Worm (Caenorhabditis elegans) whole organism, L3 larva: ENCODE results near the gene Y116A8C.20.

ENCODE experiments used
- R02D3.7 ChIP-seq: fragments of 150-350 bp; optimal IDR thresholded peaks from 2 replicates; lab custom pipeline; 2014; ENCODE audit warnings: missing biosample characterization, missing genetic modification characterization
- ZK546.5 ChIP-seq: sonication (generic microtip); optimal IDR thresholded peaks from 2 replicates; lab custom pipeline; 2017; ENCODE audit warnings: missing biosample characterization, missing genetic modification characterization
- aly-2 ChIP-seq: fragments of 150-350 bp; optimal IDR thresholded peaks from 2 replicates; lab custom pipeline; 2014; ENCODE audit warnings: missing biosample characterization, missing genetic modification characterization
- ama-1 ChIP-seq: fragments of 150-350 bp; optimal IDR thresholded peaks from 2 replicates; lab custom pipeline; 2018
- ceh-16 ChIP-seq: sonication (generic microtip); optimal IDR thresholded peaks from 2 replicates; lab custom pipeline; 2017; ENCODE audit warnings: missing biosample characterization, missing genetic modification characterization
- ceh-28 ChIP-seq: fragments of 150-350 bp; optimal IDR thresholded peaks from 2 replicates; lab custom pipeline; 2014; ENCODE audit warnings: missing biosample characterization, missing genetic modification reagents, missing genetic modification characterization
- ceh-82 ChIP-seq: fragments of 150-350 bp; optimal IDR thresholded peaks from 2 replicates; lab custom pipeline; 2014; ENCODE audit warnings: missing biosample characterization, missing genetic modification characterization
- ceh-9 ChIP-seq: sonication (generic microtip); optimal IDR thresholded peaks from 2 replicates; lab custom pipeline; 2018; ENCODE audit warnings: missing biosample characterization, missing genetic modification characterization
- daf-12 ChIP-seq: fragments of 150-350 bp; optimal IDR thresholded peaks from 2 replicates; lab custom pipeline; 2014; ENCODE audit warnings: missing biosample characterization, missing genetic modification reagents, missing genetic modification characterization
- egl-27 ChIP-seq: sonication (generic microtip); optimal IDR thresholded peaks from 4 replicates; lab custom pipeline; 2017; ENCODE audit warnings: missing biosample characterization, missing genetic modification reagents, missing genetic modification characterization
- egl-5 ChIP-seq: fragments of 150-350 bp; optimal IDR thresholded peaks from 2 replicates; lab custom pipeline; 2017; ENCODE audit warnings: missing biosample characterization, missing genetic modification reagents, missing genetic modification characterization, inconsistent platforms
- elt-1 ChIP-seq: fragments of 150-350 bp; optimal IDR thresholded peaks from 2 replicates; lab custom pipeline; 2014; ENCODE audit warnings: missing biosample characterization, missing genetic modification characterization
- elt-2 ChIP-seq: sonication (generic microtip); optimal IDR thresholded peaks from 2 replicates; lab custom pipeline; 2016; ENCODE audit warnings: missing genetic modification reagents, mild to moderate bottlenecking, missing genetic modification characterization, missing compliant biosample characterization
- elt-3 ChIP-seq, 3 experiments: fragments of 150-350 bp in 1 of 3; sonication (generic microtip) in 2 of 3; optimal IDR thresholded peaks; 2 replicates in 2 of 3; 4 replicates in 1 of 3; lab custom pipeline; 2014 to 2017; ENCODE audit warnings: missing biosample characterization in 3 of 3, missing genetic modification characterization in 3 of 3
- eor-1 ChIP-seq, 2 experiments: fragments of 150-350 bp; optimal IDR thresholded peaks; 2 replicates each; lab custom pipeline; 2014 to 2018; ENCODE audit warnings: missing biosample characterization in 2 of 2, missing genetic modification characterization in 2 of 2
- fkh-10 ChIP-seq: sonication (generic microtip); optimal IDR thresholded peaks from 2 replicates; lab custom pipeline; 2017; ENCODE audit warnings: missing biosample characterization, missing genetic modification reagents, missing genetic modification characterization
- fkh-2 ChIP-seq: fragments of 150-350 bp; optimal IDR thresholded peaks from 2 replicates; lab custom pipeline; 2014; ENCODE audit warnings: missing biosample characterization, missing genetic modification reagents, missing genetic modification characterization
- fos-1 ChIP-seq: fragments of 150-350 bp; optimal IDR thresholded peaks from 2 replicates; lab custom pipeline; 2014; ENCODE audit warnings: missing biosample characterization, missing genetic modification characterization
- hmg-11 ChIP-seq: sonication (generic microtip); optimal IDR thresholded peaks from 2 replicates; lab custom pipeline; 2016; ENCODE audit warnings: missing genetic modification characterization, missing compliant biosample characterization
- jun-1 ChIP-seq: fragments of 150-350 bp; optimal IDR thresholded peaks from 2 replicates; lab custom pipeline; 2014; ENCODE audit warnings: missing biosample characterization, missing genetic modification reagents, missing genetic modification characterization
- lin-15B ChIP-seq: fragments of 150-350 bp; optimal IDR thresholded peaks from 2 replicates; lab custom pipeline; 2014; ENCODE audit warnings: missing biosample characterization, missing genetic modification characterization
- lin-39 ChIP-seq: fragments of 150-350 bp; optimal IDR thresholded peaks from 2 replicates; lab custom pipeline; 2018; ENCODE audit warnings: missing biosample characterization, missing genetic modification reagents, missing genetic modification characterization
- lsy-12 ChIP-seq: sonication (generic microtip); optimal IDR thresholded peaks from 2 replicates; lab custom pipeline; 2016; ENCODE audit warnings: mild to moderate bottlenecking, missing genetic modification characterization, missing compliant biosample characterization
- mdl-1 ChIP-seq: fragments of 150-350 bp; optimal IDR thresholded peaks from 2 replicates; lab custom pipeline; 2014; ENCODE audit warnings: missing biosample characterization, missing genetic modification characterization
- mml-1 ChIP-seq: fragments of 150-350 bp; sonication (generic microtip); optimal IDR thresholded peaks from 3 replicates; lab custom pipeline; 2014; ENCODE audit warnings: missing biosample characterization, missing genetic modification characterization
- nfya-1 ChIP-seq: sonication (generic microtip); optimal IDR thresholded peaks from 2 replicates; lab custom pipeline; 2017; ENCODE audit warnings: missing genetic modification characterization, mild to moderate bottlenecking, missing compliant biosample characterization, antibody characterized with exemption, moderate library complexity; ENCODE audit not compliant: insufficient read depth
- nhr-11 ChIP-seq: fragments of 150-350 bp; optimal IDR thresholded peaks from 2 replicates; lab custom pipeline; 2014; ENCODE audit warnings: missing biosample characterization, missing genetic modification characterization
- nhr-12 ChIP-seq: fragments of 150-350 bp; optimal IDR thresholded peaks from 2 replicates; lab custom pipeline; 2014; ENCODE audit warnings: missing biosample characterization, missing genetic modification characterization
- nhr-23 ChIP-seq: fragments of 150-350 bp; optimal IDR thresholded peaks from 2 replicates; lab custom pipeline; 2014; ENCODE audit warnings: missing biosample characterization, missing genetic modification reagents, missing genetic modification characterization
- nhr-237 ChIP-seq: fragments of 150-350 bp; optimal IDR thresholded peaks from 2 replicates; lab custom pipeline; 2014; ENCODE audit warnings: missing biosample characterization, missing genetic modification characterization
- nhr-25 ChIP-seq: sonication (generic microtip); optimal IDR thresholded peaks from 2 replicates; lab custom pipeline; 2017; ENCODE audit warnings: missing biosample characterization, missing genetic modification characterization
- nhr-28 ChIP-seq: fragments of 150-350 bp; optimal IDR thresholded peaks from 2 replicates; lab custom pipeline; 2014; ENCODE audit warnings: missing biosample characterization, missing genetic modification characterization
- nhr-43 ChIP-seq: sonication (generic microtip); optimal IDR thresholded peaks from 2 replicates; lab custom pipeline; 2016; ENCODE audit warnings: mild to moderate bottlenecking, missing genetic modification characterization, missing compliant biosample characterization; ENCODE audit not compliant: poor library complexity, severe bottlenecking
- nhr-67 ChIP-seq: fragments of 150-350 bp; optimal IDR thresholded peaks from 2 replicates; lab custom pipeline; 2014; ENCODE audit warnings: missing biosample characterization, missing genetic modification characterization
- nhr-76 ChIP-seq: fragments of 150-350 bp; sonication (generic microtip); optimal IDR thresholded peaks from 5 replicates; lab custom pipeline; 2014; ENCODE audit warnings: missing biosample characterization, missing genetic modification characterization
- nhr-77 ChIP-seq: fragments of 150-350 bp; optimal IDR thresholded peaks from 2 replicates; lab custom pipeline; 2014; ENCODE audit warnings: missing biosample characterization, missing genetic modification characterization
- pha-4 ChIP-seq: fragments of 150-350 bp; optimal IDR thresholded peaks from 2 replicates; lab custom pipeline; 2014; ENCODE audit warnings: missing biosample characterization, missing genetic modification reagents, missing genetic modification characterization
- pqm-1 ChIP-seq: fragments of 150-350 bp; optimal IDR thresholded peaks from 2 replicates; lab custom pipeline; 2017; ENCODE audit warnings: missing biosample characterization, missing genetic modification characterization, inconsistent platforms
- sea-2 ChIP-seq: fragments of 150-350 bp; sonication (generic microtip); optimal IDR thresholded peaks from 4 replicates; lab custom pipeline; 2014; ENCODE audit warnings: missing biosample characterization, missing genetic modification reagents, missing genetic modification characterization
- skn-1 ChIP-seq: fragments of 150-350 bp; optimal IDR thresholded peaks from 2 replicates; lab custom pipeline; 2014; ENCODE audit warnings: missing biosample characterization, missing genetic modification characterization
- snpc-4 ChIP-seq: fragments of 150-350 bp; optimal IDR thresholded peaks from 2 replicates; lab custom pipeline; 2014; ENCODE audit warnings: missing biosample characterization, missing genetic modification characterization
- tbx-2 ChIP-seq: sonication (generic microtip); optimal IDR thresholded peaks from 2 replicates; lab custom pipeline; 2016; ENCODE audit warnings: mild to moderate bottlenecking, missing genetic modification characterization, missing compliant biosample characterization
- unc-39 ChIP-seq: sonication (generic microtip); optimal IDR thresholded peaks from 4 replicates; lab custom pipeline; 2017; ENCODE audit warnings: missing biosample characterization, missing genetic modification characterization
- unc-62 ChIP-seq: fragments of 150-350 bp; sonication (generic microtip); optimal IDR thresholded peaks from 4 replicates; lab custom pipeline; 2014; ENCODE audit warnings: missing biosample characterization, missing genetic modification reagents, missing genetic modification characterization
- zag-1 ChIP-seq: fragments of 150-350 bp; optimal IDR thresholded peaks from 2 replicates; lab custom pipeline; 2014; ENCODE audit warnings: missing biosample characterization, missing genetic modification characterization
- ztf-11 ChIP-seq: fragments of 150-350 bp; optimal IDR thresholded peaks from 2 replicates; lab custom pipeline; 2014; ENCODE audit warnings: missing biosample characterization, missing genetic modification characterization
- ztf-4 ChIP-seq: fragments of 150-350 bp; optimal IDR thresholded peaks from 2 replicates; lab custom pipeline; 2014; ENCODE audit warnings: missing biosample characterization, missing genetic modification characterization

Y116A8C.20 gene

DNA sequence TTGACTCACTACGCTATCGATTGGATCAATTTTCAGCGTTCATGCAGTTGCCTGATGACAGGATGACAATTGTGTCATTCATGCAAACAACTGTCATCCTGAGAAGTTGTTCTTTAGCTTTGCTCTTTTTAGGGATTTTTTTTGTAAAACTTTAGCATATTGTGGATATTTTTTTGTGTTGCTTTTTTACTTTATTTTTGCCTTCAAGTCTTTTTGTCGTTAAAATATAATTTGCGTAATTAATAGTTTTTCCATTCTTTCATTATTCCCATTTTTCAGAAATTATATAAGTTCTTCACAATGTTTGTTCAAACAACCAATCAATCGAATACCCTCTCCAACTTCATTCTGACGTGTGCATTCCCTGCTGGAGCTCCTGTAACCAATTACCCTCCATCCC is at the start of gene Y116A8C.20:
TSS of gene Y116A8C.20 (plus strand) at position 301 of the 400 bp plus-strand sequence.
- TF ChIP-seq nhr-12 (no peak), aly-2 (tag; lab: Kevin White, UChicago) (no peak), hmg-11 (tag; lab: Kevin White, UChicago) (no peak), eor-1 (tag; optimal IDR thresholded peaks at IDR 0.05; lab: Kevin White, UChicago) (no peak), ztf-4 (tag; lab: Kevin White, UChicago) (no peak), sea-2 (GFP tag; lab: Kevin White, UChicago) (no peak), ZK546.5 (tag; lab: Kevin White, UChicago) (no peak), ceh-9 (tag; lab: Kevin White, UChicago) (no peak), elt-2 (tag; lab: Kevin White, UChicago) (no peak), nhr-43 (tag; lab: Kevin White, UChicago) (no peak), fos-1 (tag; lab: Kevin White, UChicago) (no peak), lsy-12 (tag; lab: Kevin White, UChicago) (no peak), lin-15B (tag; lab: Kevin White, UChicago) (no peak), nhr-23 (no peak), jun-1 (tag; lab: Kevin White, UChicago) (no peak), fkh-2 (tag; lab: Kevin White, UChicago) (no peak), nhr-67 (tag; lab: Kevin White, UChicago) (no peak), nhr-237 (tag; lab: Kevin White, UChicago) (no peak), zag-1 (tag; lab: Kevin White, UChicago) (no peak)

DNA sequence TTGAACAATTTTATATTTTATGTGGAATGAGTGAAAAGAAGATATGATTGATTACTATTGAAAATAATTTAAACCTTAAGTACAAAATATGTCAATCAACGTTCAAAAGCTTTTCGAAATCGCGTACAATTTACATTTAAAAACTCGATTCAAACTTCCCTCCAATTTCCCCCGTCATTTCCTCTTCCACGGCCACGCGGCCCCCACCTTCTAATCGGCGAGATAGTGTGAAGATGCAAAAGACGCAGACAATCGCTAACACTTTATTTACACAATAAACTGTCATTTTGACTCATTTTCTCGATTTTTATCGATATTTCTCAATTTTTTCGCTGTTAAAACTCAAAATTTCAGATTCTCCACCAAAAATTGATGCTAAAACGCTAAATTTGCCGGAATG is 45.3 kb upstream of the Y116A8C.20 start, which contains the start of gene rom-4:
TSS of gene rom-4 (plus strand) at position 398 of the 400 bp plus-strand sequence.
- TF ChIP-seq nhr-237 (tag; lab: Kevin White, UChicago) (no peak), ceh-16 (tag; lab: Kevin White, UChicago) (no peak), pha-4 (tag; lab: Kevin White, UChicago) (peak; percentile 92), elt-2 (tag; lab: Kevin White, UChicago) (no peak), fkh-2 (tag; lab: Kevin White, UChicago) (no peak), lin-15B (tag; lab: Kevin White, UChicago) (peak; percentile 59), tbx-2 (tag; lab: Kevin White, UChicago) (no peak), nhr-43 (tag; lab: Kevin White, UChicago) (no peak), egl-5 (tag; lab: Kevin White, UChicago) (peak; percentile 34), snpc-4 (tag; lab: Kevin White, UChicago) (peak; percentile 91), nhr-76 (tag; lab: Kevin White, UChicago) (no peak), lin-39 (tag; lab: Kevin White, UChicago) (peak; percentile 17), ama-1 (lab: Kevin White, UChicago) (no peak), fkh-10 (GFP tag; lab: Kevin White, UChicago) (no peak), ztf-11 (no peak), jun-1 (tag; lab: Kevin White, UChicago) (no peak), ceh-82 (tag; lab: Kevin White, UChicago) (no peak), skn-1 (tag; lab: Kevin White, UChicago) (no peak), pqm-1 (tag; lab: Kevin White, UChicago) (no peak), elt-3 (tag; optimal IDR thresholded peaks at IDR 0.05; lab: Kevin White, UChicago) (no peak), zag-1 (tag; lab: Kevin White, UChicago) (no peak), egl-27 (tag; lab: Kevin White, UChicago) (no peak), aly-2 (tag; lab: Kevin White, UChicago) (no peak), sea-2 (GFP tag; lab: Kevin White, UChicago) (no peak), nfya-1 (peak; percentile 72), nhr-23 (peak; percentile 42), mdl-1 (tag; lab: Kevin White, UChicago) (no peak), ztf-4 (tag; lab: Kevin White, UChicago) (no peak), hmg-11 (tag; lab: Kevin White, UChicago) (peak; percentile 54), ceh-9 (tag; lab: Kevin White, UChicago) (no peak), nhr-25 (peak; percentile 45), elt-1 (tag; lab: Kevin White, UChicago) (no peak), mml-1 (no peak), fos-1 (tag; lab: Kevin White, UChicago) (no peak), eor-1 (tag; optimal IDR thresholded peaks at IDR 0.05; lab: Kevin White, UChicago) (no peak), lsy-12 (tag; lab: Kevin White, UChicago) (no peak), ZK546.5 (tag; lab: Kevin White, UChicago) (no peak), ceh-28 (tag; lab: Kevin White, UChicago) (peak; percentile 36), nhr-67 (tag; lab: Kevin White, UChicago) (no peak), nhr-12 (no peak), unc-39 (tag; lab: Kevin White, UChicago) (no peak), nhr-11 (tag; lab: Kevin White, UChicago) (no peak), nhr-77 (tag; lab: Kevin White, UChicago) (no peak), nhr-28 (tag; lab: Kevin White, UChicago) (no peak), R02D3.7 (tag; lab: Kevin White, UChicago) (no peak), unc-62 (no peak), daf-12 (no peak)
